Fruit fly (Drosophila melanogaster) Kc167 (cell line): ENCODE data around the gene CG5388.

ENCODE experiments used
- Myc ChIP-seq: fragments of >200 bp; optimal IDR thresholded peaks from 2 replicates; lab custom pipeline; 2017; ENCODE audit warnings: missing external identifiers
- Sin3A ChIP-seq: fragments of >200 bp; optimal IDR thresholded peaks from 2 replicates; lab custom pipeline; 2018; ENCODE audit warnings: missing external identifiers
- h ChIP-seq: fragments of >200 bp; optimal IDR thresholded peaks from 3 replicates; lab custom pipeline; 2018; ENCODE audit warnings: missing external identifiers
- insv ChIP-seq: fragments of >200 bp; optimal IDR thresholded peaks from 3 replicates; lab custom pipeline; 2018; ENCODE audit warnings: missing external identifiers
- psq ChIP-seq: fragments of >200 bp; optimal IDR thresholded peaks from 2 replicates; lab custom pipeline; 2017; ENCODE audit warnings: missing external identifiers
- ttk ChIP-seq: sonication (Bioruptor generic); optimal IDR thresholded peaks from 2 replicates; lab custom pipeline; 2017; ENCODE audit warnings: missing external identifiers

CG5388 gene

DNA sequence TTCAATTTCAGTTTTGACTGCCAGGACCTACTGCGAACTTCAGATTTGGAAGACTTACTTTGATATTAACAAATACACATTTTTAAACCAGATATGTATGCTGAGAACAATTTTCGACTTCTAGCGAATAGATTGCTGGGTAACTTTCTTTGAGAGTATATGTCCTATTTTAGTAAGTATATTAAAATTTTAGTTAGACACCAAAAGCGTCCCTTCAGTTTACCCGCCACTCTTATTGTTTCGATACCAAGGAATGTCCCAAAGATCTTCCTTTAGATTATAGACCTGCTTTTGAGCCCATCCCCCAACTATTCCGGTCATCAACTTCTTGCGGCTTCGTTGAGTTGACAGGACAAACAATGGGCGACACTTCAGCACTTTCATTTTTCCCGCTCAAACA is at the start of gene CG5388:
Gene CG5388 (minus strand): TSS at position 101 of the 400 bp plus-strand sequence.
- TF ChIP-seq Myc (no peak), Sin3A (lab: Kevin White, UChicago) (no peak)

DNA sequence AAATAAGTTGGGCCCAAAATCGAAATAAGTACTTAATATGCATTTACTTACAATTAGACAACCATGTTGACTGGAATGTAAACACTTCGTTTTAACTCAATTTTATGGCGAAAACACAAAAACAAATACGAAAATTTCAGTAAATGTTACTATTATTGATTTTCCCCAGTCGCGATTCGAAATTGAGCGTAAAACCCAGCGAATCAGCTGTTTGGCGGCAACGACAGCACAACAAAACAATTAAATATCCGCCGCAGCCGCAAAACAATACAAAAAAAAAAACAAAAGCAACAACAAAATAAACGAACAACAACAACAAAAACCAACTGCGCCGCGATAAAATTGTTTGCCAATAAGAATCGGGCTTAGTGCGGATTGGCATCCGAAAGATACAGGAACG is 49.5 kb upstream of the CG5388 start, which contains the start of the genes CAH8 and CG7059:
Gene CAH8 (minus strand): TSS at position 101 of the 400 bp plus-strand sequence.
Gene CG7059 (plus strand): TSS at position 167 of the 400 bp plus-strand sequence.
- TF ChIP-seq Myc (no peak), h (lab: Kevin White, UChicago) (no peak), ttk (lab: Kevin White, UChicago) (no peak), insv (lab: Kevin White, UChicago) (no peak), Sin3A (lab: Kevin White, UChicago) (no peak), psq (no peak)

dm6 chr3R:22381735-22382134 is 41.6 kb upstream of the CG5388 start, which contains the start of gene Gpdh3:
Gpdh3 (plus strand) TSS chr3R:22382035.
- TF ChIP-seq h (lab: Kevin White, UChicago) (no peak), insv (lab: Kevin White, UChicago) (no peak), Sin3A (lab: Kevin White, UChicago) (no peak), Myc (no peak), psq (no peak), ttk (lab: Kevin White, UChicago) (no peak)

dm6 chr3R:22381077-22381476 is 41.0 kb upstream of the CG5388 start, which contains the start of gene CG43342:
CG43342 (plus strand) TSS chr3R:22381340.
- no peak for TF ChIP-seq Myc
- no peak for TF ChIP-seq ttk (lab: Kevin White, UChicago)
- TF ChIP-seq Sin3A (lab: Kevin White, UChicago): no peak
- TF ChIP-seq psq: no peak
- TF ChIP-seq insv (lab: Kevin White, UChicago): no peak
- TF ChIP-seq h (lab: Kevin White, UChicago): no peak

- TF ChIP-seq h (lab: Kevin White, UChicago) (no peak), psq (no peak), Myc (no peak), Sin3A (lab: Kevin White, UChicago) (no peak), ttk (lab: Kevin White, UChicago) (no peak), insv (lab: Kevin White, UChicago) (no peak)
Observed at dm6 chr3R:22379942-22380341, 39.8 kb upstream of the CG5388 start, which contains the start of gene CG34149. CG34149 (plus strand) TSS chr3R:22380128.

dm6 chr3R:22375674-22376073 is 35.6 kb upstream of the CG5388 start, which contains the start of gene CG18596:
CG18596 (plus strand) TSS chr3R:22375923.
- TF ChIP-seq psq: no peak
- TF ChIP-seq ttk (lab: Kevin White, UChicago): no peak
- no peak for TF ChIP-seq Myc
- TF ChIP-seq h (lab: Kevin White, UChicago): no peak
- TF ChIP-seq insv (lab: Kevin White, UChicago): no peak

dm6 chr3R:22372535-22372934 is 32.4 kb upstream of the CG5388 start, which contains the start of gene CG7069:
CG7069 (plus strand) TSS chr3R:22372835.
- TF ChIP-seq insv (lab: Kevin White, UChicago) (no peak), h (lab: Kevin White, UChicago) (no peak), psq (no peak), Myc (no peak), ttk (lab: Kevin White, UChicago) (no peak), Sin3A (lab: Kevin White, UChicago) (no peak)

DNA sequence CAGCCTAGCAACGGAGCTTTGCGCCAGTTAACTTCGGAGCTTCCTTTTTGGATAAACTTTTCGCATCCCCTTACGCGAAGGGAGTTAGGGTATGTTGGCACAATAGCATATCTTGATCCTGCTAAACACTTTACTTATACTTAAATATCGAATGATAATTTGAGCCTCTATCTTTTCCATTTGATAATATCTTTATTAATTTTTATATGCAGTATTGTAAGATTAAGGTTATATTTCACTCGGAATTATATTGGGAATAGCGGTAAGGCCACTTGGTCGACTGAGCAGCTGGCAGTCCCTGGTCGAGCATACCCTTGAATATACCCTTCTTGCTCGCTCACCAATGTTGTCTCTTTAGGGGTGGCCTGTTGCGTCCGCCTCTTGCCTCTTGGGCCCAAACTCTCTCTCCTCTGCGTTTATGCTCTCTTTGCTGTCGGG is 28.7 kb upstream of the CG5388 start:
- TF ChIP-seq Sin3A (lab: Kevin White, UChicago) (no peak), Myc (no peak), insv (lab: Kevin White, UChicago) (no peak), ttk (lab: Kevin White, UChicago) (no peak)

DNA sequence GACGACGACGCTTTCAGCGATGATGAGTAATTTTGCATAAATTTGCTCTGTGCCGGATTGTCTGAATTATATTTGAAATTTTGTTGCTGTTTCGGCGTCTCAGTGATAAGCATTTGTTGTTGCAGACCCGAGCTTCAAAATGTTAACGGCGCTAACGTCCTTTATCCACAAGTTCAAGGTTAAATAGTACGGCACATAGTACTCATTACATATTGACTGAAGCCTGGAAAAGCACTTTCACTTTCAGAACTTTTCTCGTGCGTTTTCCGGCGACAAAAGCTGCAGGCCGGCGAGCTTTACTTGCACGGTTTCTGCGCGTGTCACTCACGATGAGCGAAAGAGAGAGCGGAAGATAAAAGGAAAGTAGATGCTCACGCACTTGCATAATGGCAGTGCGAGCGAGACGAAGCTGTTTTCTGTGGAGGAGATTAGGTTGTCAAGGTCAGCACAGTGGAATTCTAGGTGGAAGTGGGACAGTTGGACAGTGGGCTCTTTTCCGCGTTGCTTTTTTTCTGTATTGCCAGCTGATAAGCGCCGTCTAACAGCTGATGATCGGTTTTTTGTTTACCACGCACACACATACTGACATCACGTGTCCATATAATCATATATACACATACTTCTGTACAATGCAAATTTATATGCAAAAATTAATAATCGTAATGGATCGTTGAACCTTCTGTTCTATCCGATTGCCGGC is 28.1 kb upstream of the CG5388 start:
- no peak for TF ChIP-seq h (lab: Kevin White, UChicago)
- TF ChIP-seq Myc: no peak
- TF ChIP-seq ttk (lab: Kevin White, UChicago): no peak
- no peak for TF ChIP-seq insv (lab: Kevin White, UChicago)
- TF ChIP-seq psq: no peak
- no peak for TF ChIP-seq Sin3A (lab: Kevin White, UChicago)

dm6 chr3R:22367126-22368076 is 27.3 kb upstream of the CG5388 start, which contains the start of the genes Polr3F and PyK:
Polr3F (minus strand) TSS chr3R:22367373.
PyK (plus strand) TSS chr3R:22367536.
- no peak for TF ChIP-seq insv (lab: Kevin White, UChicago)
- no peak for TF ChIP-seq Sin3A (lab: Kevin White, UChicago)
- no peak for TF ChIP-seq psq
- no peak for TF ChIP-seq ttk (lab: Kevin White, UChicago)
- no peak for TF ChIP-seq Myc
- no peak for TF ChIP-seq h (lab: Kevin White, UChicago)

dm6 chr3R:22365660-22366195 is 25.6 kb upstream of the CG5388 start, which contains the start of gene CG5382:
CG5382 (minus strand) TSS chr3R:22365983.
- TF ChIP-seq insv (lab: Kevin White, UChicago) (no peak), psq (no peak), Myc (no peak), h (lab: Kevin White, UChicago) (no peak), Sin3A (lab: Kevin White, UChicago) (no peak), ttk (lab: Kevin White, UChicago) (no peak)
